Fruit fly (Drosophila melanogaster) whole organism, wandering third instar larva: ENCODE results near the gene CG10650.

ENCODE experiments used
- GATAd ChIP-seq: sonication (Bioruptor generic); optimal IDR thresholded peaks from 2 replicates; lab custom pipeline; 2016; ENCODE audit warnings: missing biosample characterization, missing genetic modification characterization
- Vsx2 ChIP-seq: fragments of 200-300, 225-300 bp; sonication (Bioruptor generic); optimal IDR thresholded peaks from 2 replicates; lab custom pipeline; 2018; ENCODE audit warnings: missing biosample characterization, missing genetic modification characterization; ENCODE audit not compliant: partially characterized antibody
- psq ChIP-seq: fragments of 200-800 bp; sonication (Bioruptor generic); optimal IDR thresholded peaks from 3 replicates; lab custom pipeline; 2017; ENCODE audit warnings: missing biosample characterization, mild to moderate bottlenecking, missing genetic modification characterization, moderate library complexity

dm6 chr2L:19036105-19036714 is 40.5 kb upstream of the CG10650 start:
- TF ChIP-seq Vsx2 (GFP tag; lab: Kevin White, UChicago) (no peak), GATAd (GFP tag; lab: Kevin White, UChicago) (no peak), psq (no peak)
